Worm (Caenorhabditis elegans) whole organism, L2 larva: Measurements from ENCODE around the gene C08F11.12.
"Not testable (repeated sequence)": the region's sequence is repeated elsewhere in the genome, so short reads cannot be mapped to it uniquely, and the experiment has no call there.

Source experiments
- C34F6.9 ChIP-seq: fragments of 150-350 bp; optimal IDR thresholded peaks from 2 replicates; lab custom pipeline; 2014; ENCODE audit warnings: missing biosample characterization, missing genetic modification characterization
- F13H6.1 ChIP-seq: sonication (generic microtip); optimal IDR thresholded peaks from 2 replicates; lab custom pipeline; 2016; ENCODE audit warnings: missing genetic modification characterization, missing compliant biosample characterization
- R02D3.7 ChIP-seq: fragments of 150-350 bp; optimal IDR thresholded peaks from 2 replicates; lab custom pipeline; 2014; ENCODE audit warnings: missing biosample characterization, missing genetic modification characterization
- Y55F3AM.14 ChIP-seq: fragments of 200-800 bp; sonication (Bioruptor generic); optimal IDR thresholded peaks from 2 replicates; lab custom pipeline; 2018; ENCODE audit warnings: mild to moderate bottlenecking, missing genetic modification characterization, missing compliant biosample characterization
- ZK546.5 ChIP-seq: sonication (generic microtip); optimal IDR thresholded peaks from 2 replicates; lab custom pipeline; 2017; ENCODE audit warnings: missing biosample characterization, missing genetic modification characterization
- alr-1 ChIP-seq: fragments of 150-350 bp; optimal IDR thresholded peaks from 2 replicates; lab custom pipeline; 2014; ENCODE audit warnings: missing biosample characterization, missing genetic modification characterization
- ama-1 ChIP-seq: fragments of 150-350 bp; optimal IDR thresholded peaks from 2 replicates; lab custom pipeline; 2018; ENCODE audit warnings: inconsistent platforms
- blmp-1 ChIP-seq: sonication (generic microtip); optimal IDR thresholded peaks from 2 replicates; lab custom pipeline; 2017; ENCODE audit warnings: missing genetic modification characterization, mild to moderate bottlenecking, missing compliant biosample characterization, antibody characterized with exemption, moderate library complexity; ENCODE audit not compliant: insufficient read depth
- ceh-82 ChIP-seq: fragments of 150-350 bp; optimal IDR thresholded peaks from 2 replicates; lab custom pipeline; 2014; ENCODE audit warnings: missing biosample characterization, missing genetic modification characterization
- crh-2 ChIP-seq: sonication (generic microtip); optimal IDR thresholded peaks from 2 replicates; lab custom pipeline; 2017; ENCODE audit warnings: missing biosample characterization, missing genetic modification characterization
- dmd-4 ChIP-seq: sonication (generic microtip); optimal IDR thresholded peaks from 2 replicates; lab custom pipeline; 2017; ENCODE audit warnings: missing biosample characterization, missing genetic modification characterization
- egl-27 ChIP-seq: sonication (generic microtip); optimal IDR thresholded peaks from 3 replicates; lab custom pipeline; 2017; ENCODE audit warnings: missing biosample characterization, missing genetic modification reagents, missing genetic modification characterization
- elt-1 ChIP-seq: fragments of 150-350 bp; optimal IDR thresholded peaks from 2 replicates; lab custom pipeline; 2014; ENCODE audit warnings: missing biosample characterization, missing genetic modification characterization
- elt-3 ChIP-seq: sonication (generic microtip); optimal IDR thresholded peaks from 2 replicates; lab custom pipeline; 2017; ENCODE audit warnings: missing biosample characterization, missing genetic modification characterization
- gmeb-1 ChIP-seq: fragments of 150-350 bp; optimal IDR thresholded peaks from 2 replicates; lab custom pipeline; 2014; ENCODE audit warnings: missing biosample characterization, missing genetic modification characterization
- lsy-2 ChIP-seq, 2 experiments: fragments of 150-350 bp in 1 of 2; sonication (generic microtip) in 1 of 2; optimal IDR thresholded peaks; 2 replicates each; lab custom pipeline; 2014 to 2017; ENCODE audit warnings: missing biosample characterization in 2 of 2, missing genetic modification characterization in 2 of 2
- mbf-1 ChIP-seq: sonication (generic microtip); optimal IDR thresholded peaks from 2 replicates; lab custom pipeline; 2017; ENCODE audit warnings: missing biosample characterization, missing genetic modification characterization
- mdl-1 ChIP-seq, 2 experiments: fragments of 150-350 bp in 1 of 2; sonication (generic microtip) in 1 of 2; optimal IDR thresholded peaks; 2 replicates each; lab custom pipeline; 2017; ENCODE audit warnings: missing biosample characterization in 2 of 2, missing genetic modification characterization in 2 of 2
- nhr-10 ChIP-seq: sonication (generic microtip); optimal IDR thresholded peaks from 2 replicates; lab custom pipeline; 2017; ENCODE audit warnings: missing biosample characterization, missing genetic modification characterization
- nhr-12 ChIP-seq: fragments of 150-350 bp; optimal IDR thresholded peaks from 2 replicates; lab custom pipeline; 2014; ENCODE audit warnings: missing biosample characterization, missing genetic modification characterization
- nhr-23 ChIP-seq: fragments of 150-350 bp; optimal IDR thresholded peaks from 2 replicates; lab custom pipeline; 2014; ENCODE audit warnings: missing biosample characterization, missing genetic modification reagents, missing genetic modification characterization
- nhr-237 ChIP-seq: fragments of 150-350 bp; optimal IDR thresholded peaks from 2 replicates; lab custom pipeline; 2014; ENCODE audit warnings: missing biosample characterization, missing genetic modification characterization
- nhr-6 ChIP-seq: fragments of 150-350 bp; optimal IDR thresholded peaks from 2 replicates; lab custom pipeline; 2014; ENCODE audit warnings: missing biosample characterization, missing genetic modification characterization
- peb-1 ChIP-seq: fragments of 150-350 bp; optimal IDR thresholded peaks from 2 replicates; lab custom pipeline; 2014; ENCODE audit warnings: missing biosample characterization, missing genetic modification characterization
- sma-3 ChIP-seq: sonication (generic microtip); optimal IDR thresholded peaks from 2 replicates; lab custom pipeline; 2016; ENCODE audit warnings: missing genetic modification reagents, missing genetic modification characterization, missing compliant biosample characterization
- sma-9 ChIP-seq, 2 experiments: fragments of 150-350 bp in 1 of 2; sonication (generic microtip) in 1 of 2; optimal IDR thresholded peaks; 2 replicates each; lab custom pipeline; 2014 to 2016; ENCODE audit warnings: missing genetic modification characterization in 2 of 2, mild to moderate bottlenecking in 1 of 2, missing biosample characterization in 1 of 2, missing compliant biosample characterization in 1 of 2, missing genetic modification reagents in 1 of 2, moderate library complexity in 1 of 2
- snpc-4 ChIP-seq: fragments of 150-350 bp; optimal IDR thresholded peaks from 2 replicates; lab custom pipeline; 2014; ENCODE audit warnings: missing biosample characterization, missing genetic modification characterization
- unc-39 ChIP-seq: fragments of 150-350 bp; optimal IDR thresholded peaks from 2 replicates; lab custom pipeline; 2014; ENCODE audit warnings: missing biosample characterization, missing genetic modification characterization
- unc-55 ChIP-seq: fragments of 150-350 bp; sonication (generic microtip); optimal IDR thresholded peaks from 3 replicates; lab custom pipeline; 2014; ENCODE audit warnings: missing biosample characterization, missing genetic modification reagents, missing genetic modification characterization
- zag-1 ChIP-seq: fragments of 150-350 bp; optimal IDR thresholded peaks from 2 replicates; lab custom pipeline; 2014; ENCODE audit warnings: missing biosample characterization, missing genetic modification characterization
- ztf-1 ChIP-seq: fragments of 200-800 bp; sonication (Bioruptor generic); conservative IDR thresholded peaks from 2 replicates; pipeline ENCODE4 v1.3.6; 2022; ENCODE audit warnings: missing genetic modification characterization, missing compliant biosample characterization
- ztf-11 ChIP-seq: sonication (generic microtip); optimal IDR thresholded peaks from 2 replicates; lab custom pipeline; 2017; ENCODE audit warnings: missing biosample characterization, missing genetic modification characterization
- ztf-4 ChIP-seq: fragments of 150-350 bp; optimal IDR thresholded peaks from 2 replicates; lab custom pipeline; 2014; ENCODE audit warnings: missing biosample characterization, missing genetic modification characterization

C08F11.12 gene

ce11 chrIV:13659449-13659848 lies 8.1 kb upstream of the C08F11.12 start, which contains the start of gene Y45F10C.1:
TSS of gene Y45F10C.1 (minus strand) at chrIV:13659549.
- TF ChIP-seq R02D3.7; unc-39 (tag; lab: Kevin White, UChicago); elt-1 (tag; lab: Kevin White, UChicago): not testable (repeated sequence)

- TF ChIP-seq nhr-12 (tag; lab: Kevin White, UChicago); lsy-2 (tag; optimal IDR thresholded peaks at IDR 0.05; lab: Kevin White, UChicago); ztf-11 (tag; lab: Kevin White, UChicago): not testable (repeated sequence)
Measured at ce11 chrIV:13652023-13652422, 712 bp upstream of the C08F11.12 start, which contains the start of gene Y45F10C.6. TSS of gene Y45F10C.6 (plus strand) at chrIV:13652323.

- TF ChIP-seq egl-27: no peak
- no peak for TF ChIP-seq unc-39 (tag; lab: Kevin White, UChicago)
- no peak for TF ChIP-seq alr-1 (tag; lab: Kevin White, UChicago)
- TF ChIP-seq F13H6.1 (tag; lab: Kevin White, UChicago): no peak
- TF ChIP-seq zag-1 (tag; lab: Kevin White, UChicago): no peak
- no peak for TF ChIP-seq crh-2 (tag; lab: Kevin White, UChicago)
- TF ChIP-seq snpc-4 (tag; lab: Kevin White, UChicago): no peak
- no peak for TF ChIP-seq mdl-1 (tag; optimal IDR thresholded peaks at IDR 0.05; lab: Kevin White, UChicago)
- TF ChIP-seq gmeb-1 (tag; lab: Kevin White, UChicago): no peak
- TF ChIP-seq lsy-2 (tag; optimal IDR thresholded peaks at IDR 0.05; lab: Kevin White, UChicago): no peak
- TF ChIP-seq nhr-237: no peak
- TF ChIP-seq mbf-1 (tag; lab: Kevin White, UChicago): no peak
- TF ChIP-seq sma-3 (GFP tag; lab: Kevin White, UChicago): no peak
- TF ChIP-seq ama-1 (lab: Kevin White, UChicago): no peak
- TF ChIP-seq nhr-6 (tag; lab: Kevin White, UChicago): no peak
- no peak for TF ChIP-seq ztf-11 (tag; lab: Kevin White, UChicago)
- no peak for TF ChIP-seq blmp-1 (tag; lab: Kevin White, UChicago)
- TF ChIP-seq ztf-1 (GFP tag; lab: Robert Waterston, UW): no peak
- TF ChIP-seq sma-9 (GFP tag; optimal IDR thresholded peaks at IDR 0.05; lab: Kevin White, UChicago): no peak
- TF ChIP-seq sma-9 (tag; optimal IDR thresholded peaks at IDR 0.05; lab: Kevin White, UChicago): no peak
Measured at ce11 chrIV:13650238-13650637, 1.1 kb downstream of the C08F11.12 start, which contains the start of gene C08F11.17. TSS of gene C08F11.17 (minus strand) at chrIV:13650338.

- TF ChIP-seq ceh-82 (no peak), zag-1 (tag; lab: Kevin White, UChicago) (no peak), elt-3 (tag; lab: Kevin White, UChicago) (no peak), crh-2 (tag; lab: Kevin White, UChicago) (no peak), sma-3 (GFP tag; lab: Kevin White, UChicago) (no peak), elt-1 (tag; lab: Kevin White, UChicago) (no peak), snpc-4 (tag; lab: Kevin White, UChicago) (no peak), ztf-1 (GFP tag; lab: Robert Waterston, UW) (no peak), peb-1 (tag; lab: Kevin White, UChicago) (no peak), sma-9 (GFP tag; optimal IDR thresholded peaks at IDR 0.05; lab: Kevin White, UChicago) (no peak), sma-9 (tag; optimal IDR thresholded peaks at IDR 0.05; lab: Kevin White, UChicago) (no peak), blmp-1 (tag; lab: Kevin White, UChicago) (no peak)
Measured at ce11 chrIV:13649126-13649525, 2.2 kb downstream of the C08F11.12 start, which contains the start of gene C08F11.10. TSS of gene C08F11.10 (minus strand) at chrIV:13649226.

- TF ChIP-seq sma-3 (GFP tag; lab: Kevin White, UChicago): no peak
- TF ChIP-seq gmeb-1 (tag; lab: Kevin White, UChicago): no peak
- TF ChIP-seq ceh-82: no peak
- TF ChIP-seq ama-1 (lab: Kevin White, UChicago): no peak
- no peak for TF ChIP-seq nhr-23 (tag; lab: Kevin White, UChicago)
- TF ChIP-seq lsy-2 (tag; optimal IDR thresholded peaks at IDR 0.05; lab: Kevin White, UChicago): no peak
- TF ChIP-seq nhr-10 (tag; lab: Kevin White, UChicago): no peak
Measured at ce11 chrIV:13647558-13647957, 3.8 kb downstream of the C08F11.12 start, which contains the start of gene ule-4. TSS of gene ule-4 (minus strand) at chrIV:13647658.

ce11 chrIV:13645823-13646222 lies 5.5 kb downstream of the C08F11.12 start, which contains the start of gene srz-29:
TSS of gene srz-29 (minus strand) at chrIV:13645923.
- TF ChIP-seq ceh-82: no peak
- no peak for TF ChIP-seq Y55F3AM.14 (GFP tag; lab: Kevin White, UChicago)
- TF ChIP-seq C34F6.9 (tag; lab: Kevin White, UChicago): no peak
- no peak for TF ChIP-seq F13H6.1 (tag; lab: Kevin White, UChicago)
- TF ChIP-seq alr-1 (tag; lab: Kevin White, UChicago): no peak
- no peak for TF ChIP-seq nhr-237
- no peak for TF ChIP-seq lsy-2 (tag; optimal IDR thresholded peaks at IDR 0.05; lab: Kevin White, UChicago)
- no peak for TF ChIP-seq dmd-4 (tag; lab: Kevin White, UChicago)
- no peak for TF ChIP-seq ZK546.5 (tag; lab: Kevin White, UChicago)
- TF ChIP-seq egl-27: no peak
- TF ChIP-seq snpc-4 (tag; lab: Kevin White, UChicago): no peak
- no peak for TF ChIP-seq unc-55 (GFP tag; lab: Kevin White, UChicago)
- no peak for TF ChIP-seq crh-2 (tag; lab: Kevin White, UChicago)
- TF ChIP-seq ama-1 (lab: Kevin White, UChicago): no peak
- TF ChIP-seq ztf-4 (tag; lab: Kevin White, UChicago): no peak
- TF ChIP-seq peb-1 (tag; lab: Kevin White, UChicago): no peak
- no peak for TF ChIP-seq blmp-1 (tag; lab: Kevin White, UChicago)
